Worm (Caenorhabditis elegans): Measurements from ENCODE around the gene T25E12.16.
A peak's percentile ranks its signal among the peaks of the same experiment; 100 is the strongest.

The T25E12.16 gene

ce11 chrV:16713797-16714196 lies 19.8 kb downstream of the T25E12.16 start:
- TF ChIP-seq hsf-1 (GFP tag; IDR thresholded peaks at IDR 0.05) (no peak), ceh-100 (GFP tag; IDR thresholded peaks at IDR 0.05) (no peak), hmg-1.2 (GFP tag; IDR thresholded peaks at IDR 0.05) (no peak), F49E8.2 (tag; optimal IDR thresholded peaks at IDR 0.05; ENCODE audit: insufficient read depth) (no peak), ztf-25 (GFP tag; IDR thresholded peaks at IDR 0.05) (no peak), let-526 (GFP tag; IDR thresholded peaks at IDR 0.05) (no peak), ceh-79 (tag; optimal IDR thresholded peaks at IDR 0.05) (no peak), dox-1 (GFP tag; IDR thresholded peaks at IDR 0.05) (no peak), ceh-91 (GFP tag; IDR thresholded peaks at IDR 0.05) (no peak), ztf-6 (GFP tag; IDR thresholded peaks at IDR 0.05) (no peak), B0336.3 (GFP tag; IDR thresholded peaks at IDR 0.05) (no peak), F57A8.1 (GFP tag; optimal IDR thresholded peaks at IDR 0.05) (no peak)

ce11 chrV:16706549-16706948 lies 27.0 kb downstream of the T25E12.16 start, which contains the start of gene clec-9:
Gene clec-9 (minus strand): TSS chrV:16706649.
- no peak for TF ChIP-seq let-607 (tag; optimal IDR thresholded peaks at IDR 0.05)
- TF ChIP-seq sptf-2 (GFP tag; optimal IDR thresholded peaks at IDR 0.05) = no peak
- no peak for TF ChIP-seq F33H1.4 (GFP tag; IDR thresholded peaks at IDR 0.05)
- TF ChIP-seq hrde-1 (tag; optimal IDR thresholded peaks at IDR 0.05; ENCODE audit: borderline replicate concordance) = no peak
- TF ChIP-seq mel-28 (tag; optimal IDR thresholded peaks at IDR 0.05; ENCODE audit: borderline replicate concordance) = no peak
- TF ChIP-seq lag-1 (GFP tag; IDR thresholded peaks at IDR 0.05) = no peak
- TF ChIP-seq ceh-100 (GFP tag; IDR thresholded peaks at IDR 0.05) = no peak
- TF ChIP-seq dpff-1 (tag; optimal IDR thresholded peaks at IDR 0.05) = no peak
- TF ChIP-seq ekl-4 (GFP tag; IDR thresholded peaks at IDR 0.05) = no peak
- no peak for TF ChIP-seq efl-1 (GFP tag; optimal IDR thresholded peaks at IDR 0.05)
- TF ChIP-seq bed-1 (GFP tag; IDR thresholded peaks at IDR 0.05) = no peak
- TF ChIP-seq Y95B8A.8 (GFP tag; IDR thresholded peaks at IDR 0.05) = no peak
- no peak for TF ChIP-seq sdz-38 (tag; optimal IDR thresholded peaks at IDR 0.05)
- no peak for TF ChIP-seq fkh-3 (tag; optimal IDR thresholded peaks at IDR 0.05)
- TF ChIP-seq Y53F4B.3 (GFP tag; IDR thresholded peaks at IDR 0.05) = no peak
- no peak for TF ChIP-seq hsf-1 (GFP tag; IDR thresholded peaks at IDR 0.05)
- no peak for TF ChIP-seq ceh-58 (GFP tag; IDR thresholded peaks at IDR 0.05)
- TF ChIP-seq T26A5.8 (tag; optimal IDR thresholded peaks at IDR 0.05) = no peak
- TF ChIP-seq nfya-1 (tag; optimal IDR thresholded peaks at IDR 0.05; ENCODE audit: borderline replicate concordance, insufficient read depth) = no peak

- TF ChIP-seq lin-35 (GFP tag; optimal IDR thresholded peaks at IDR 0.05) (no peak), madf-3 (GFP tag; IDR thresholded peaks at IDR 0.05) (0 out of 2 replicates have a peak, but pooled peaks have one; percentile 7)
Measured at ce11 chrV:16699752-16700259, 33.8 kb downstream of the T25E12.16 start, which contains the start of gene Y70C5C.1. Gene Y70C5C.1 (plus strand): TSS chrV:16700209.

ce11 chrV:16697178-16697577 lies 36.4 kb downstream of the T25E12.16 start, which contains the start of gene srw-41:
Gene srw-41 (plus strand): TSS chrV:16697478.
- TF ChIP-seq nhr-27 (tag; optimal IDR thresholded peaks at IDR 0.05) (no peak), snpc-1.1 (tag; optimal IDR thresholded peaks at IDR 0.05; ENCODE audit: insufficient read depth) (no peak), B0336.3 (GFP tag; IDR thresholded peaks at IDR 0.05) (no peak), Y53G8AR.9 (GFP tag; conservative IDR thresholded peaks at IDR 0.05) (no peak), egrh-3 (GFP tag; IDR thresholded peaks at IDR 0.05) (no peak), zfh-2 (GFP tag; conservative IDR thresholded peaks at IDR 0.05) (no peak), F57C9.4 (tag; optimal IDR thresholded peaks at IDR 0.05) (no peak), lin-26 (GFP tag; IDR thresholded peaks at IDR 0.05) (no peak), snpc-4 (GFP tag; optimal IDR thresholded peaks at IDR 0.05) (no peak), snpc-4 (tag; optimal IDR thresholded peaks at IDR 0.05) (no peak)

Data from whole organism, young adult.